Fruit fly (Drosophila melanogaster): ENCODE results near the gene smog.

The smog gene

DNA sequence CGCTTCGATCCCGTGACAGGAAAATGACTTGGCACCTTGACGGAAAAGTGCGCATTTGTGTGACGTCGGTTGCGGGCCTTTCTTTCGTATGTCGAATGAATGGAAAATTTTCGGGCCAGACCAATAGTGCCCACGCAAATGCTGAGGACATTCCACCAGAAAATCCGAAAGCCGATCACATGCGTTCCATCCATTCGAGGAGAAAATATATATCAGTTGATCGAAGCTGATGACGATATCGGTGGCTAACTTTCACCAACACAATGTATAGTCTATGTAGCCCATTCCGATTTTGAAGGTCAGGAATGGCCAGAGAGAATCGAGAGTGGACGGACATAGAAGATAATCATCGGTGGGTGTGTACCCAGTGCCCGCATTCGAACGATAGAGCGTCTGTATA, 45.5 kb downstream of the smog start (continued):
- TF ChIP-seq Abd-B (GFP tag; optimal IDR thresholded peaks at IDR 0.05) = no peak
- TF ChIP-seq hb (GFP tag; IDR thresholded peaks at IDR 0.05; ENCODE audit: partially characterized antibody) = no peak

- TF ChIP-seq CG13894 (tag; optimal IDR thresholded peaks at IDR 0.05) = peak; percentile 99
- TF ChIP-seq da (GFP tag; optimal IDR thresholded peaks at IDR 0.05) = no peak
- no peak for TF ChIP-seq hbn (GFP tag; IDR thresholded peaks at IDR 0.05; ENCODE audit: partially characterized antibody)
- no peak for TF ChIP-seq pnt (GFP tag; optimal IDR thresholded peaks at IDR 0.05)
- TF ChIP-seq lilli (GFP tag; optimal IDR thresholded peaks at IDR 0.05) = no peak
- TF ChIP-seq CG8290 (GFP tag; optimal IDR thresholded peaks at IDR 0.05) = no peak
- no peak for TF ChIP-seq CG8290 (tag; optimal IDR thresholded peaks at IDR 0.05)
- no peak for TF ChIP-seq CG18476 (GFP tag; optimal IDR thresholded peaks at IDR 0.05)
- no peak for TF ChIP-seq CG1603 (tag; optimal IDR thresholded peaks at IDR 0.05)
- peak; percentile 87 for TF ChIP-seq vvl (GFP tag; IDR thresholded peaks at IDR 0.05)
- no peak for TF ChIP-seq CG7372 (GFP tag; IDR thresholded peaks at IDR 0.05)
- no peak for TF ChIP-seq kah (GFP tag; optimal IDR thresholded peaks at IDR 0.05)
- TF ChIP-seq sd (tag; optimal IDR thresholded peaks at IDR 0.05) = peak; percentile 50
- no peak for TF ChIP-seq CG32767 (GFP tag; IDR thresholded peaks at IDR 0.05)
- no peak for TF ChIP-seq Awh (GFP tag; IDR thresholded peaks at IDR 0.05)
- TF ChIP-seq tx (GFP tag; optimal IDR thresholded peaks at IDR 0.05) = no peak
- peak; percentile 66 for TF ChIP-seq exex (tag; optimal IDR thresholded peaks at IDR 0.05)
- no peak for TF ChIP-seq CG9876 (GFP tag; optimal IDR thresholded peaks at IDR 0.05)
- TF ChIP-seq chinmo (GFP tag; IDR thresholded peaks at IDR 0.05; ENCODE audit: partially characterized antibody) = peak; percentile 52; the same call in 1 of the 4 replicates
- TF ChIP-seq cwo (GFP tag; optimal IDR thresholded peaks at IDR 0.05) = no peak
- TF ChIP-seq CG8388 (GFP tag; optimal IDR thresholded peaks at IDR 0.05) = no peak
- peak; percentile 86 for TF ChIP-seq Med (GFP tag)
- peak; percentile 15; the same call in 1 of the 2 replicates for TF ChIP-seq rib (GFP tag; IDR thresholded peaks at IDR 0.05)
- no peak for TF ChIP-seq peb (GFP tag; IDR thresholded peaks at IDR 0.05)
- no peak for TF ChIP-seq CG12299 (tag; optimal IDR thresholded peaks at IDR 0.05)
- no peak for TF ChIP-seq CG9817 (tag; optimal IDR thresholded peaks at IDR 0.05)
- TF ChIP-seq Six4 (GFP tag; optimal IDR thresholded peaks at IDR 0.05) = no peak
These were observed 47.2 kb downstream of the smog start for dm6 chr2L:4899599-4900559.

DNA sequence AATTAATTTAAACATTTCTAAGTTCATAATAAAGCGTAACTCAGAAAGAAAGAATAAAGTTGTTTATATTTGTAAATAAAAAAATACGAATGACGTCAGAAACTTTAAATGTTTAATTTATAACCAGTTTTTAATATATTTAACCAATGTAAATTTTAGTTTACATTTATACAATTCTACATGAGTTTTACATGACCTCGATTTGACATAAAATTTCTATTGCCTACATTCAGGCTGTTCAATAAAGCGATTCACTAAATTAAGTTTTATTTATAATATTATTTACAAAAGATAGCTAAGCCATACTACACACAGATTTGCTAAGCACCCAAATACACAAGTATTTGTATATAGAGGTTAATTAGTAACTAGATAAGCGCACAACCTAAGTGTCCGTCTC, 51.2 kb downstream of the smog start:
- TF ChIP-seq amos (GFP tag; IDR thresholded peaks at IDR 0.05; ENCODE audit: partially characterized antibody) (peak; percentile 68), CTCF (GFP tag; optimal IDR thresholded peaks at IDR 0.05) (peak; percentile 27), CG16813 (GFP tag; IDR thresholded peaks at IDR 0.05; ENCODE audit: partially characterized antibody) (peak; percentile 52; the same call in 1 of the 3 replicates), CG11247 (GFP tag; IDR thresholded peaks at IDR 0.05) (no peak), Bgb (GFP tag; IDR thresholded peaks at IDR 0.05; ENCODE audit: partially characterized antibody) (peak; percentile 64)
